Worm (Caenorhabditis elegans): ENCODE results near the gene sqst-1.

ce11 chrIV:12078907-12079523 lies 44.9 kb downstream of the sqst-1 start, which contains the start of gene lex-1:
- TF ChIP-seq unc-39 (tag; optimal IDR thresholded peaks at IDR 0.05), result no peak
- TF ChIP-seq aly-2 (tag; optimal IDR thresholded peaks at IDR 0.05), result no peak
- no peak for TF ChIP-seq egl-27 (tag; optimal IDR thresholded peaks at IDR 0.05)
- no peak for TF ChIP-seq nhr-11 (tag; optimal IDR thresholded peaks at IDR 0.05)
- TF ChIP-seq lsy-12 (tag; optimal IDR thresholded peaks at IDR 0.05), result no peak
- no peak for TF ChIP-seq nhr-28 (tag; optimal IDR thresholded peaks at IDR 0.05)
- no peak for TF ChIP-seq fkh-10 (GFP tag; optimal IDR thresholded peaks at IDR 0.05)
